Worm (Caenorhabditis elegans) whole organism, dauer: Measurements from ENCODE around the gene F56D5.2.

Source experiments
- unc-62 ChIP-seq: sonication (generic microtip); optimal IDR thresholded peaks from 2 replicates; lab custom pipeline; 2017; ENCODE audit warnings: missing biosample characterization, missing genetic modification reagents, missing genetic modification characterization

The F56D5.2 gene

DNA sequence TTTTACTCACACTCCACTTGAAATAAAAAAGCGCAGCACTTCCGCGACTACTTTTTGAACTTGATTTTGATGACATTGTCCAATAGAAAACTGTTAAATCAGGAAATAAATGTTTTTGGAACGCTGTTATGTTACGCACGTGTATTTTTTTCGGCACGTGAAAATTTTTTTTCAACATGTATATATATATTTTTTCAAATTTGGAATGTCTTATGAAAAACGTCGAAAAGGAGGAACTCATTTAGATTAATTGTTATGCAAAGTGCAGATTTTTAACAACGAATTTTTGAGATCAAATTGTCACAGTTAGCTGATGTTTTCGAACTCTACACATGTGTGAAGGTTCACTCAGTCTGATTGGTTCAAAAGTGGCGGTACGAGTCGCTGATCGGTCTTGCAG is at the start of gene F56D5.2:
Gene F56D5.2, minus strand, starts transcription at position 101 of the 400 bp plus-strand sequence.
- no peak for TF ChIP-seq unc-62 (GFP tag; lab: Kevin White, UChicago)

DNA sequence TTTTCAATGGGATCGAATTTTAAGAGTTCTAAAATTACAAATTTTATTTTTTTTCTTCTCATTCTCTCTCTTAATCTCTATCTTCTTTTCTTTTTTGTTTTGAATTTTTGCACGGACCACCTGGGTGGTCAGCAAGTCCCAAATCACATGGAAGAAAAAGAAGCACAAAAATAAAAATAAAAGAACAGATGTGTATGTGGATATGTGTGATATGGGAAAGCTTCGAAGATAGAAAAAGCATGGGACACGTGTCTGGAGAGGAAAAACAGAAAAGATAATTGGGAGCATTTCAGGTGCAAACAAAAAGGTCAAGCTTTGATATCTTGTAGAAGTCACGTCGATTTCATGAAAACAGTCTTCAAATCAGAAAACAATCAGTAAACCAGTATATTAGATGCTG is 48.8 kb upstream of the F56D5.2 start, which contains the start of gene hsp-12.6:
Gene hsp-12.6, minus strand, starts transcription at position 20 of the 400 bp plus-strand sequence.
- TF ChIP-seq unc-62 (GFP tag; lab: Kevin White, UChicago), result no peak

DNA sequence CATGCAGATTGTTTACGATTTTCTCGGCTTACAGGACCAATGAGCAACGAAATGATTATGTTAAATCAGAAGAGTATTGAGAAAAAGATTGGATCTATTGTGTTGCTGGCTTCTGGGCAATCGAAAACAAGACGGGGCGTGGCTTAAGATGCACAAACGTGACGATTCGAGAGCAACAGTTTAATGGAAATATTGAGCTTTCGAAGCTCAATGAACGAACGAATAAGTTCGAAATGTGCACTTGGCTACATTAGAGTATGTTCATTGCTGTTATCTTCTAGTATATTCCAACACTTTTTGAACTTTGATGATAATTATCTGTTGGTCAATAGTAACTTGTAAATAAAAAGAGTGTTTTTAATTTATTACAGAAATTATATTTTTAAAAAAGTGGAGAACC is 47.0 kb upstream of the F56D5.2 start, which contains the start of gene hsp-12.3:
Gene hsp-12.3, minus strand, starts transcription at position 101 of the 400 bp plus-strand sequence.
- no peak for TF ChIP-seq unc-62 (GFP tag; lab: Kevin White, UChicago)

DNA sequence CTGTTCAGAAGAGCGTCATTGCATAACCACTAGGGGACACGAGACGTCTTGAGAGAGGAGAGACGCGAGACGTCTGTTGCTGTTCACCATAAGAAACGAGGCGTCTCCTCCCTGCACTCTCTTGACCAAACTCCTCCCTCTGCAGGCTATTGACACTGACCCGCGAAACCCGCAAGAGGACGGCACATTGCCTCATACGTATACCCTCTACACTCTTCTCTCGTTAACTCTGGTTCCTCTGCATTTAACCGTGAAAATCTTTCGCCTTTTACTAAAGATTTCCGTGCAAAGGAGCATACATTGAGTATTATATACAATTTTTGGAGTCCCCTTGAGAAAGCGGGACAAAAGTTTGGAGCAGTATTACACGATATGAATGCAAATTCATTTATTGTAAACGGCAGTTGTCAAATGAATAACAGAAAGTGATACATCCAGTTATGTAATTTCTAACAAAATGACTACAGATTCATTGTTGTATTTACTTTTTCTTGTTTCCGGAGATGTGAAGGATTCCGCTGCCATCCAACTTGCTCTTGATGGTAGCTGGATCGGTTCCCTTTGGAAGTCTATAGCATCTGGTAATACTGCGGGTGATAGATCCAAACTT is 46.1 kb upstream of the F56D5.2 start:
- TF ChIP-seq unc-62 (GFP tag; lab: Kevin White, UChicago), result no peak

DNA sequence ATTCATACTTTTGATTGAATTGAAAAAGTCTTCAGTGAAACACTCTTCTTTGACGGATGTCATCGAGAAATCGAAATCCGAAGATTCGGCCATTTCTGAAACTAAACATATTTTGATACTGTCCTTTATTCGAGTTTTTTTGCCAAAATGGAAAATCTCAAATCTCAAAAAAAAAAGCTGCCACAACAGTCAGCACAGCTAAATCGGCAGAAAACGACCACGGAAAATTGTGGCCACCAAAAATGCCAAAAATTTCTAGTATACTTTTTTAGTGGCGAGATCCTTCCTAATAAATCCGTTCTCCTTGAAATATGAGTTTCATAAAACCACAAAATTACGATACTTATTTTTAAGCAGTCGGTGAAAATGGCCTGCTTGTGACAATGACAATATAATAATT is 45.5 kb upstream of the F56D5.2 start, which contains the start of gene F38E11.9:
Gene F38E11.9, minus strand, starts transcription at position 101 of the 400 bp plus-strand sequence.
- TF ChIP-seq unc-62 (GFP tag; lab: Kevin White, UChicago), result no peak

DNA sequence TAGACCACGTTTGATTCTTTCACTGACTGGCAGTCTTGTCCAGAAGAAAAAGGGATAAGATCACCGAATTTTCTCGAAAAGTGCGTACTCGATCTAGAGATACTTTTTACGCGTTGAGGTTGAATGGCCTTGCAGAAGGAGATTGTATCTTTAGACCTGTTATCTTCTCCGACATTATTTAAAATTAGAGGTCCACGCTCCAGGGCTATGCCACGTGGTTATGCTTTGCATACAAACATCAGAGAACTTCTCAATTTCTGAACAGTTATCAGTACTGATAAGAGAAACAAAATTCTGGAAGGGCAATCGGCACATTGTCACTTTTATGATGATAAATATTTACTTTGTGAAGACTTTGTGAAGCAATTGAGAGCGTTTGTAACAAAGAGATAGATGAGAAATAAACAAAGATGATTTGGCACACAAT is 43.7 kb upstream of the F56D5.2 start:
- TF ChIP-seq unc-62 (GFP tag; lab: Kevin White, UChicago), result no peak

- TF ChIP-seq unc-62 (GFP tag; lab: Kevin White, UChicago), result no peak
These were observed 43.0 kb upstream of the F56D5.2 start for ce11 chrIV:9441391-9441790.

- no peak for TF ChIP-seq unc-62 (GFP tag; lab: Kevin White, UChicago)
These were observed 42.5 kb upstream of the F56D5.2 start, which contains the start of gene idh-1 for ce11 chrIV:9440880-9441336. TSS of gene idh-1 (minus strand) at chrIV:9441107.

- no peak for TF ChIP-seq unc-62 (GFP tag; lab: Kevin White, UChicago)
These were observed 40.3 kb upstream of the F56D5.2 start for ce11 chrIV:9438753-9439152.

- TF ChIP-seq unc-62 (GFP tag; lab: Kevin White, UChicago), result no peak
These were observed 33.9 kb upstream of the F56D5.2 start for ce11 chrIV:9432327-9432726.

DNA sequence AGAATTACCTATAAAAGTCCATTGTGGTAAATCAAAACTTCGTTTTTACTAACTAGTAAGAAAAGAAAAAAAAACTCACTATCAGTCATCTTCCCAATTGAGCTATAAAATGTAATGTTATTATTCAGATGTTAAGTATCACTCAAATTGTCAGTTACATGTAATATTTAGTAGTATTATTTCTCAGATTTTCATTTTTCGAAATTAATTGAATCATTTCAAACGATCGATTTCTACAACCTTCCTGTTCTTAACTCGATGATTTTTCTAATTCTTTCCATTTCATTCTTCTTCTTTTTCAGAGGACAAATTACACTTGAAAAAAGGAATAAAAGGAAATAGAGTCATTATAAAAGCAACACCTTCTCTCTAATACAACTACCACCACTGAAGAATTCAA is 29.5 kb upstream of the F56D5.2 start, which contains the start of gene F59B8.1:
Gene F59B8.1, plus strand, starts transcription at position 301 of the 400 bp plus-strand sequence.
- no peak for TF ChIP-seq unc-62 (GFP tag; lab: Kevin White, UChicago)

- TF ChIP-seq unc-62 (GFP tag; lab: Kevin White, UChicago), result no peak
These were observed 24.7 kb upstream of the F56D5.2 start, which contains the start of gene srxa-2 for ce11 chrIV:9423095-9423494. TSS of gene srxa-2 (plus strand) at chrIV:9423395.

DNA sequence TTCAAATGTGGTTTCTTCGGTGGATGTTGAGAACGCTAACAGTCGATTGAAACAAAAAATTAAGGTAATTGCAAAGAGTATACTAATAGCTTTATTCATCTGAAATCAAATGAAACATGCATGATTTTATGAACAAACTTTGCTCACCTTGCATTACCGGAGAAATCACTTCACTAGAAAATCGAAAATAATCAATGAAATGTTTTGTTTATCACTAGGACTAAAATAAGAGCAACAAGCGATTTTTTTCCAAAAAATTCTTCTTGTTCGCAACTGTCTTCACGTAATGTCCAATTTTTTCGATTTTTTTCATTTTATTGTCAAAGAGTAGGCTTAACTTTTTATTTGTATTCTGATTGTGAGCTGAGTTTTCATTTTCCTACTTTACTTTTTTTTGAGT is 24.0 kb upstream of the F56D5.2 start, which contains the start of gene F56D5.9:
Gene F56D5.9, minus strand, starts transcription at position 101 of the 400 bp plus-strand sequence.
- no peak for TF ChIP-seq unc-62 (GFP tag; lab: Kevin White, UChicago)

- TF ChIP-seq unc-62 (GFP tag; lab: Kevin White, UChicago), result no peak
These were observed 9.6 kb upstream of the F56D5.2 start, which contains the start of gene F56D5.5 for ce11 chrIV:9408004-9408403. TSS of gene F56D5.5 (minus strand) at chrIV:9408104.

DNA sequence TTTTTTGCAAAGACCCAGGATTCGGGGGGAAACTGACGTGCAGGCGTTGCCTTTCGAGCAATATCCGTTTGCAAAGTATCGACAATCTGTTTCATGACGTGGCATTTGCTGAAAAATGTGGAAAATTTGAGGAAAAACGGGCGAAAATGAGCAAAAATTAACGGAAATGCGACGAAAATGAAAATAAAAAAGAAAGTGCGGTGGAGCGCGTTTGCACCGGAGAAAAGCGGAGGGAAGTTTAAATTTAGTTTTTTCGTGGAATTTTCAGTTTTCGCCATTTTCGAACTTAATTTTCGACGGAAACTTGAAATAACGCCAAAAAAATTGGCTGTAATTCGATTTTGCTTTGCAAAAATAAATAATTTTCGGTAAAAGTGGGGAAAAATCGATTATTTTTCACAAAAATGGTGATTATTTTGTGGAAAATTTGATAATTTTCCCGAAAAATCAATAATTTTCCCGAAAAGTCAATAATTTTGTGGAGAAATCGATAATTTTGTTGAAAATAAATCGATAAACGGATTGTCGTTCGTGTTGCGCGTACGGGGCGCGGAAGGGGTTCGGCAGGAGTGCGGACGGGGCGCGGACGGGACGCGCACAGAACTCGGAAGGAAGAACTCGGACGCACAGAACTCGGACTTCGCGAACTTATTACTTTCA is 5.5 kb upstream of the F56D5.2 start:
- TF ChIP-seq unc-62 (GFP tag; lab: Kevin White, UChicago), result no peak

ce11 chrIV:9401715-9402114 is 3.3 kb upstream of the F56D5.2 start, which contains the start of gene F56D5.6:
TSS of gene F56D5.6 (plus strand) at chrIV:9401922.
- no peak for TF ChIP-seq unc-62 (GFP tag; lab: Kevin White, UChicago)
